Worm (Caenorhabditis elegans): ENCODE results near the gene rep-1.

DNA sequence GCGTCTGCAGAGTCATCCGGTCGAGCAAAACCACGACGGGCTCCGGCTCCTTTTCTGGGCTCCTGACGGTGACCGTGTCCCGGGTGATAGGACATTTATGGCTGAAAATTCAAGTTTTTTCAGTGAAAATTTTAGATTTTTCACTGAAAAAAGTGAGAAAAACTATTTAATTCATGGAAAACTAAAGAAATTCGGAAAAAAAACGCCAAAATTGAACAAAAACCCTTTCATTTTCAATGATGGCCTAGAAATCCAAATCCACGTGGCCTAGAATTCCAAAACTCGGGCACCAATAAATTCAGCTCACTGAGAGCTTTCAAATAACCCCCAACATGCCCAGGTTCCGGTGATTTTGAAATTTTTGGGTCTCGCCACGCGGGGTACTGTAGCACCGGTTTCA is 15.8 kb upstream of the rep-1 start, which contains the start of gene ddx-35:
- TF ChIP-seq nhr-11 (tag; optimal IDR thresholded peaks at IDR 0.05) (no peak), ama-1 (optimal IDR thresholded peaks at IDR 0.05) (no peak), hlh-30 (tag; optimal IDR thresholded peaks at IDR 0.05; ENCODE audit: insufficient read depth) (no peak), ceh-9 (tag; optimal IDR thresholded peaks at IDR 0.05) (no peak), ceh-6 (GFP tag; optimal IDR thresholded peaks at IDR 0.05) (no peak), elt-2 (tag; optimal IDR thresholded peaks at IDR 0.05) (no peak), sox-2 (GFP tag; IDR thresholded peaks at IDR 0.05) (no peak), rnt-1 (tag; optimal IDR thresholded peaks at IDR 0.05) (no peak), syd-9 (tag; optimal IDR thresholded peaks at IDR 0.05) (no peak), pqm-1 (tag; optimal IDR thresholded peaks at IDR 0.05) (no peak), ztf-16 (tag; optimal IDR thresholded peaks at IDR 0.05) (no peak), fkh-10 (GFP tag; optimal IDR thresholded peaks at IDR 0.05) (no peak)

Measured in whole organism, late embryonic.